Worm (Caenorhabditis elegans): ENCODE results near the gene Y57G11C.3.

The Y57G11C.3 gene

DNA sequence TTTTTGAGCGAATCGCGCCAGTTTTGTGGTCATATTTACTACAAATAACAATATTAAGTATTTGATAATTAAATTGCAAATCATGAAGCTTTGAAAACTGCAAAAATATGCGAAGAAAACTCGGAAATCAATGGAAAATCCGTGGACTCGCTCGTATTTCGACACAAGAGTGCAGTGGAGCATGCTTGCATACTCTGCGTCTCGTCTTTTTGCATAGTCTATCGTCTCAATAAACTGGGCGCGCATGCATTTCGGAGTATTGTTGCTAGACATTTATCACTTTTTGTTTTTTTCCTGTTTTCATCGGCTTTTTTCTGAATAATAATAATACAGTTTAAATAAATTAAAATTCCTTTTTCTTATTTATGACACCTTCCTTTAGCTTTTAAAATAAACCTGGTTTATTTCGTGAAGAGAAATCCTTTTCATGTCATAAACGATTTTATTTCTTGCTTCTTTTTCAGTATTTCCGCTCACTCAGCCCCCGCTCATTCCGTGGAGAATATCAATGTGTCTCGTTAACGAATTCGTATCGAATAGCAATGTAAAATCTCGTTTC lies at the start of gene Y57G11C.3, which contains the start of gene mrps-7:
TSS of gene Y57G11C.3 (plus strand) at position 509 of the 559 bp plus-strand sequence.
TSS of gene mrps-7 (minus strand) at position 38 of the 559 bp plus-strand sequence.
- TF ChIP-seq F44E2.7 (GFP tag; IDR thresholded peaks at IDR 0.05) (no peak), nhr-111 (GFP tag; optimal IDR thresholded peaks at IDR 0.05) (no peak), mxl-2 (GFP tag; conservative IDR thresholded peaks at IDR 0.05) (no peak), F49E8.2 (tag; optimal IDR thresholded peaks at IDR 0.05; ENCODE audit: borderline replicate concordance) (no peak), jun-1 (tag; optimal IDR thresholded peaks at IDR 0.05) (peak; percentile 71), dmd-9 (GFP tag; IDR thresholded peaks at IDR 0.05) (no peak), mep-1 (tag; optimal IDR thresholded peaks at IDR 0.05) (peak; percentile 91), hlh-30 (tag; optimal IDR thresholded peaks at IDR 0.05; ENCODE audit: insufficient read depth) (peak; percentile 90), F26F4.8 (GFP tag; conservative IDR thresholded peaks at IDR 0.05) (no peak), aha-1 (tag) (peak; percentile 96), Y75B8A.6 (GFP tag; IDR thresholded peaks at IDR 0.05) (no peak), nhr-77 (tag; optimal IDR thresholded peaks at IDR 0.05) (peak; percentile 86), spr-1 (tag; optimal IDR thresholded peaks at IDR 0.05) (peak; percentile 67), egl-43 (GFP tag; IDR thresholded peaks at IDR 0.05) (0 out of 2 replicates have a peak, but pooled peaks have one; percentile 41), nhr-237 (tag; optimal IDR thresholded peaks at IDR 0.05) (no peak), nhr-25 (tag; optimal IDR thresholded peaks at IDR 0.05; ENCODE audit: borderline replicate concordance, insufficient read depth) (peak; percentile 6), zag-1 (tag; optimal IDR thresholded peaks at IDR 0.05) (no peak), dpl-1 (GFP tag; optimal IDR thresholded peaks at IDR 0.05) (peak; percentile 82), ceh-20 (GFP tag; IDR thresholded peaks at IDR 0.05) (no peak), zfp-3 (GFP tag; conservative IDR thresholded peaks at IDR 0.05) (no peak), nhr-42 (GFP tag; IDR thresholded peaks at IDR 0.05) (0 out of 2 replicates have a peak, but pooled peaks have one; percentile 44), mdl-1 (tag; optimal IDR thresholded peaks at IDR 0.05) (peak; percentile 33 to 75), dve-1 (tag; optimal IDR thresholded peaks at IDR 0.05; ENCODE audit: insufficient read depth) (peak; percentile 97), saeg-2 (GFP tag; IDR thresholded peaks at IDR 0.05) (no peak), duxl-1 (tag; optimal IDR thresholded peaks at IDR 0.05; ENCODE audit: poor library complexity) (peak; percentile 85), spr-3 (GFP tag; optimal IDR thresholded peaks at IDR 0.05) (peak; percentile 55), dmd-6 (GFP tag; IDR thresholded peaks at IDR 0.05) (peak; percentile 77), ctbp-1 (GFP tag; IDR thresholded peaks at IDR 0.05) (0 out of 2 replicates have a peak, but pooled peaks have one; percentile 52), pqm-1 (tag; optimal IDR thresholded peaks at IDR 0.05) (peak; percentile 38), tag-97 (GFP tag; IDR thresholded peaks at IDR 0.05) (no peak), Y48G9A.11 (GFP tag; IDR thresholded peaks at IDR 0.05) (peak; percentile 96), D1046.2 (GFP tag; IDR thresholded peaks at IDR 0.05) (no peak), daf-19 (GFP tag; conservative IDR thresholded peaks at IDR 0.05) (no peak), lin-15B (tag; optimal IDR thresholded peaks at IDR 0.05) (peak; percentile 77), nhr-41 (GFP tag; IDR thresholded peaks at IDR 0.05) (no peak), zfp-2 (tag; optimal IDR thresholded peaks at IDR 0.05) (peak; percentile 45), Y105C5A.15 (GFP tag; IDR thresholded peaks at IDR 0.05) (no peak), mxl-3 (GFP tag; optimal IDR thresholded peaks at IDR 0.05) (peak; percentile 24), T20F7.1 (GFP tag; optimal IDR thresholded peaks at IDR 0.05) (peak; percentile 100), mdt-29 (GFP tag; IDR thresholded peaks at IDR 0.05) (no peak), hlh-11 (tag; optimal IDR thresholded peaks at IDR 0.05) (peak; percentile 76), arid-1 (GFP tag; conservative IDR thresholded peaks at IDR 0.05) (peak; percentile 61; the same call in 1 of the 2 replicates), lin-29 (GFP tag; IDR thresholded peaks at IDR 0.05) (no peak), nhr-76 (tag; optimal IDR thresholded peaks at IDR 0.05) (no peak), lin-1 (GFP tag; IDR thresholded peaks at IDR 0.05) (0 out of 2 replicates have a peak, but pooled peaks have one; percentile 14), tra-1 (GFP tag; IDR thresholded peaks at IDR 0.05) (no peak), nhr-6 (tag; optimal IDR thresholded peaks at IDR 0.05) (peak; percentile 94), nhr-48 (tag; optimal IDR thresholded peaks at IDR 0.05) (peak; percentile 24), fkh-10 (GFP tag; optimal IDR thresholded peaks at IDR 0.05) (peak; percentile 82), lim-7 (GFP tag; IDR thresholded peaks at IDR 0.05) (no peak)

Measured in whole organism, L4 larva.